Worm (Caenorhabditis elegans) whole organism, L4 larva: ENCODE results near the gene bath-46.

ENCODE experiments used
- F49E8.2 ChIP-seq: sonication (generic microtip); optimal IDR thresholded peaks from 2 replicates; lab custom pipeline; 2016; ENCODE audit warnings: missing compliant biosample characterization, mild to moderate bottlenecking, missing genetic modification characterization, borderline replicate concordance
- ceh-32 ChIP-seq: sonication (generic microtip); optimal IDR thresholded peaks from 2 replicates; lab custom pipeline; 2016; ENCODE audit warnings: mild to moderate bottlenecking, missing genetic modification characterization, missing compliant biosample characterization; ENCODE audit not compliant: poor library complexity
- duxl-1 ChIP-seq: sonication (generic microtip); optimal IDR thresholded peaks from 2 replicates; lab custom pipeline; 2016; ENCODE audit warnings: mild to moderate bottlenecking, missing genetic modification characterization, moderate library complexity, missing compliant biosample characterization; ENCODE audit not compliant: poor library complexity
- lin-13 ChIP-seq: fragments of 150-350 bp; optimal IDR thresholded peaks from 2 replicates; lab custom pipeline; 2014; ENCODE audit warnings: missing biosample characterization, missing genetic modification reagents, missing genetic modification characterization
- pqm-1 ChIP-seq: sonication (generic microtip); optimal IDR thresholded peaks from 2 replicates; lab custom pipeline; 2017; ENCODE audit warnings: missing biosample characterization, missing genetic modification characterization
- set-16 ChIP-seq: fragments of 200-800 bp; sonication (Bioruptor generic); IDR thresholded peaks from 2 replicates; pipeline ENCODE4 v1.3.6; 2022; ENCODE audit warnings: missing genetic modification reagents, missing genetic modification characterization, missing compliant biosample characterization
- snpc-4 ChIP-seq: fragments of 150-350 bp; optimal IDR thresholded peaks from 2 replicates; lab custom pipeline; 2014; ENCODE audit warnings: missing biosample characterization, missing genetic modification characterization
- tra-1 ChIP-seq: fragments of 200-800 bp; sonication (Bioruptor generic); IDR thresholded peaks from 2 replicates; pipeline ENCODE4 v1.3.6; 2022; ENCODE audit warnings: missing genetic modification reagents, missing genetic modification characterization, missing compliant biosample characterization
- vab-7 ChIP-seq: fragments of 200-800 bp; sonication (Bioruptor generic); IDR thresholded peaks from 2 replicates; pipeline ENCODE4 v1.3.6; 2022; ENCODE audit warnings: missing genetic modification reagents, missing genetic modification characterization, missing compliant biosample characterization
- zag-1 ChIP-seq: fragments of 150-350 bp; optimal IDR thresholded peaks from 2 replicates; lab custom pipeline; 2014; ENCODE audit warnings: missing biosample characterization, missing genetic modification characterization

DNA sequence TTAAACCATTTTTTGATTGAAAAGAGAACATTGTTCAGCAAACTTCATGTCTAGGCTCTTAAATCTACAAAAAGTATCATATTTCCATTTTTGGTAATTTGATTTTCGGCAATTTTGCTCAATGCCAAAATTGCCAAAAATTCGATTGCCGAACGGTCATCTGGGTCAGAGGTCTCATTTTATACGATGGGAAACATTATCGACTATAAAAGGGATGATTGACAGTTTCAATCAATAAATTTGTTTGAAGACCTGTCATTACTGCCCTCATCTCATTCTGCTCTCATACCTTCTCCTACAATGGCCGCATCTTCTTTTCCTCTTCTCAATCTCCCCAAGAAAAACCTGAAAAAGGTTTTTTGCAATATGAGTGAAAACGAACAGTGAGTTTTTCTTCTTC is 35.8 kb upstream of the bath-46 start, which contains the start of gene K05F6.14:
- TF ChIP-seq set-16 (GFP tag; lab: Robert Waterston, UW): no peak
- no peak for TF ChIP-seq zag-1 (tag; lab: Kevin White, UChicago)
- no peak for TF ChIP-seq F49E8.2 (tag; lab: Kevin White, UChicago)
- TF ChIP-seq duxl-1 (tag; lab: Kevin White, UChicago): no peak
- TF ChIP-seq lin-13 (GFP tag; lab: Kevin White, UChicago): no peak
- TF ChIP-seq pqm-1: no peak
- no peak for TF ChIP-seq vab-7 (GFP tag; lab: Robert Waterston, UW)
- no peak for TF ChIP-seq tra-1 (GFP tag; lab: Robert Waterston, UW)
- TF ChIP-seq snpc-4 (tag; lab: Kevin White, UChicago): no peak
- TF ChIP-seq ceh-32: no peak
